Worm (Caenorhabditis elegans) whole organism, L4/young adult: ENCODE measurements around the gene K03D3.2.

ENCODE experiments used
- W03F9.2 ChIP-seq: fragments of 150-350 bp; optimal IDR thresholded peaks from 2 replicates; lab custom pipeline; 2014; ENCODE audit warnings: missing biosample characterization, missing genetic modification characterization
- dao-5 ChIP-seq: sonication (generic microtip); optimal IDR thresholded peaks from 2 replicates; lab custom pipeline; 2016; ENCODE audit warnings: missing genotype, missing genetic modification characterization, moderate library complexity, missing compliant biosample characterization
- him-1 ChIP-seq: sonication (generic microtip); optimal IDR thresholded peaks from 2 replicates; lab custom pipeline; 2016; ENCODE audit warnings: missing genotype, missing genetic modification reagents, missing genetic modification characterization, missing compliant biosample characterization

- TF ChIP-seq him-1 (tag; lab: Kevin White, UChicago) (no peak), W03F9.2 (tag; lab: Kevin White, UChicago) (no peak), dao-5 (tag; lab: Kevin White, UChicago) (no peak)
These were observed 3.8 kb downstream of the K03D3.2 start, which contains the start of gene srz-105 for ce11 chrIV:16324589-16324988.
